Worm (Caenorhabditis elegans): ENCODE data around the gene ZK353.9.

ZK353.9 gene

DNA sequence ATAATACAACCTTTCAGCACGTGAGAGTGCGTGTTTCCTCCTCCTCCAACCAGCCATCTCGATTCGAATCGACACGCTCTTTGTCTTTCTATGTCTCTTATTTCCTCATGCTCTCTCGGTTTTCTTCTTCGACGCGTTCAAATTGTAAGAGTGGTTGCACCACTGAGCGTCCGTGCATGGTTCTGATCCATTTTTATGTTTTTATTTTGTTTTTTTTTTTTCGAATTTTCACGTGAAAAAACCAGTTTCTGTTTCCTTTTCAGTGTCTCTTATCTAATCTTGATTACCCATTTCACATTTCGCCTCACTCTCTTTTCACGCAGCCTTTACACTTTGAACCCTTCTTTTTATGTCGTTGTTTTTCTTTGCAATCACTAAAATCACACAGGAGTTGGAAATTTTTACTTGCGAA, 38.4 kb upstream of the ZK353.9 start:
- no peak for TF ChIP-seq snpc-4 (tag; optimal IDR thresholded peaks at IDR 0.05)
- TF ChIP-seq nhr-6 (tag; optimal IDR thresholded peaks at IDR 0.05) = peak; percentile 44
- TF ChIP-seq ZK337.2 (GFP tag; IDR thresholded peaks at IDR 0.05) = no peak
- peak; percentile 36 for TF ChIP-seq nhr-48 (tag; optimal IDR thresholded peaks at IDR 0.05)
- TF ChIP-seq set-16 (GFP tag; IDR thresholded peaks at IDR 0.05) = no peak
- TF ChIP-seq ama-1 (optimal IDR thresholded peaks at IDR 0.05) = no peak
- TF ChIP-seq T26A8.4 (GFP tag; IDR thresholded peaks at IDR 0.05) = no peak
- peak; percentile 53 for TF ChIP-seq nhr-28 (tag; optimal IDR thresholded peaks at IDR 0.05)
- peak; percentile 72 for TF ChIP-seq dve-1 (tag; optimal IDR thresholded peaks at IDR 0.05; ENCODE audit: insufficient read depth)
- no peak for TF ChIP-seq ceh-62 (tag; optimal IDR thresholded peaks at IDR 0.05)
- no peak for TF ChIP-seq fkh-10 (GFP tag; optimal IDR thresholded peaks at IDR 0.05)
- peak; percentile 55 for TF ChIP-seq mep-1 (tag; optimal IDR thresholded peaks at IDR 0.05)
- TF ChIP-seq hmg-1.1 (GFP tag; IDR thresholded peaks at IDR 0.05) = 0 out of 2 replicates have a peak, but pooled peaks have one; percentile 14
- peak in 1 of 2 experiments; percentile 37 for TF ChIP-seq lsy-2 (tag; optimal IDR thresholded peaks at IDR 0.05)
- TF ChIP-seq attf-4 (tag; optimal IDR thresholded peaks at IDR 0.05) = no peak
- no peak for TF ChIP-seq F37D6.2 (tag; optimal IDR thresholded peaks at IDR 0.05)
- no peak for TF ChIP-seq nhr-41 (GFP tag; IDR thresholded peaks at IDR 0.05)
- TF ChIP-seq ces-1 (GFP tag; optimal IDR thresholded peaks at IDR 0.05) = no peak
- TF ChIP-seq daf-19 (GFP tag; conservative IDR thresholded peaks at IDR 0.05) = no peak
- TF ChIP-seq php-3 (GFP tag; IDR thresholded peaks at IDR 0.05) = peak; percentile 49; the same call in 1 of the 2 replicates
- no peak for TF ChIP-seq sdz-12 (GFP tag; optimal IDR thresholded peaks at IDR 0.05)
- TF ChIP-seq zip-11 (GFP tag; IDR thresholded peaks at IDR 0.05) = no peak
- TF ChIP-seq daf-8 (GFP tag; IDR thresholded peaks at IDR 0.05) = no peak
- peak; percentile 6 for TF ChIP-seq nhr-77 (tag; optimal IDR thresholded peaks at IDR 0.05)
- TF ChIP-seq dmd-6 (GFP tag; IDR thresholded peaks at IDR 0.05) = peak; percentile 57; the same call in 1 of the 2 replicates
- TF ChIP-seq lir-3 (tag; optimal IDR thresholded peaks at IDR 0.05) = no peak
- no peak for TF ChIP-seq F49E8.2 (tag; optimal IDR thresholded peaks at IDR 0.05; ENCODE audit: borderline replicate concordance)
- TF ChIP-seq ceh-28 (tag; optimal IDR thresholded peaks at IDR 0.05) = no peak
- peak; percentile 80 for TF ChIP-seq hlh-30 (tag; optimal IDR thresholded peaks at IDR 0.05; ENCODE audit: insufficient read depth)
- no peak for TF ChIP-seq nhr-237 (tag; optimal IDR thresholded peaks at IDR 0.05)
- peak; percentile 60 for TF ChIP-seq hlh-11 (tag; optimal IDR thresholded peaks at IDR 0.05)
- no peak for TF ChIP-seq spr-3 (GFP tag; optimal IDR thresholded peaks at IDR 0.05)
- no peak for TF ChIP-seq dmd-9 (GFP tag; IDR thresholded peaks at IDR 0.05)
- TF ChIP-seq mdl-1 (tag; optimal IDR thresholded peaks at IDR 0.05) = peak; percentile 17 to 88
- no peak for TF ChIP-seq lin-38 (GFP tag; IDR thresholded peaks at IDR 0.05)
- no peak for TF ChIP-seq nhr-111 (GFP tag; optimal IDR thresholded peaks at IDR 0.05)
- TF ChIP-seq snpc-1.2 (GFP tag; IDR thresholded peaks at IDR 0.05) = no peak
- TF ChIP-seq daf-16 (GFP tag; optimal IDR thresholded peaks at IDR 0.05) = no peak
- peak; percentile 80 for TF ChIP-seq daf-16 (tag; optimal IDR thresholded peaks at IDR 0.05)
- TF ChIP-seq ceh-32 (tag; optimal IDR thresholded peaks at IDR 0.05; ENCODE audit: poor library complexity) = no peak
- no peak for TF ChIP-seq dmd-8 (GFP tag; IDR thresholded peaks at IDR 0.05)
- no peak for TF ChIP-seq duxl-1 (tag; optimal IDR thresholded peaks at IDR 0.05; ENCODE audit: poor library complexity)
- TF ChIP-seq hif-1 (tag; optimal IDR thresholded peaks at IDR 0.05) = peak in 1 of 2 experiments; percentile 24
- no peak for TF ChIP-seq ztf-11 (tag; optimal IDR thresholded peaks at IDR 0.05)
- no peak for TF ChIP-seq lin-15B (tag; optimal IDR thresholded peaks at IDR 0.05)
- peak; percentile 14 for TF ChIP-seq pqm-1 (tag; optimal IDR thresholded peaks at IDR 0.05)
- no peak for TF ChIP-seq egl-27 (tag; optimal IDR thresholded peaks at IDR 0.05)
- TF ChIP-seq mes-2 (tag; optimal IDR thresholded peaks at IDR 0.05; ENCODE audit: poor library complexity, severe bottlenecking) = peak; percentile 20
- no peak for TF ChIP-seq aly-2 (tag; optimal IDR thresholded peaks at IDR 0.05)
